Worm (Caenorhabditis elegans) whole organism, late embryonic: ENCODE measurements around the gene Y40C5A.4.
A peak's percentile ranks its signal among the peaks of the same experiment; 100 is the strongest.

Experiments
- K09A11.1 ChIP-seq: sonication (generic microtip); optimal IDR thresholded peaks from 2 replicates; lab custom pipeline; 2017; ENCODE audit warnings: antibody characterized with exemption, mild to moderate bottlenecking, missing genetic modification characterization, missing compliant biosample characterization; ENCODE audit not compliant: insufficient read depth
- Y22D7AL.16 ChIP-seq: sonication (generic microtip); optimal IDR thresholded peaks from 2 replicates; lab custom pipeline; 2016; ENCODE audit warnings: missing genetic modification characterization, missing compliant biosample characterization
- ahr-1 ChIP-seq: sonication (generic microtip); optimal IDR thresholded peaks from 2 replicates; lab custom pipeline; 2016; ENCODE audit warnings: missing genetic modification characterization, missing compliant biosample characterization
- ceh-14 ChIP-seq: sonication (generic microtip); optimal IDR thresholded peaks from 2 replicates; lab custom pipeline; 2016; ENCODE audit warnings: missing genotype, missing genetic modification characterization, missing compliant biosample characterization
- ceh-19 ChIP-seq: fragments of 200-800 bp; sonication (Bioruptor generic); optimal IDR thresholded peaks from 2 replicates; lab custom pipeline; 2018; ENCODE audit warnings: mild to moderate bottlenecking, missing genetic modification characterization, missing compliant biosample characterization
- ceh-2 ChIP-seq: sonication (generic microtip); optimal IDR thresholded peaks from 2 replicates; lab custom pipeline; 2016; ENCODE audit warnings: missing genotype, missing genetic modification characterization, missing compliant biosample characterization
- ceh-22 ChIP-seq: sonication (generic microtip); optimal IDR thresholded peaks from 2 replicates; lab custom pipeline; 2017; ENCODE audit warnings: missing biosample characterization, missing genetic modification characterization
- ceh-31 ChIP-seq: sonication (generic microtip); optimal IDR thresholded peaks from 2 replicates; lab custom pipeline; 2016; ENCODE audit warnings: missing genetic modification characterization, missing compliant biosample characterization
- ceh-34 ChIP-seq: sonication (generic microtip); optimal IDR thresholded peaks from 2 replicates; lab custom pipeline; 2016; ENCODE audit warnings: mild to moderate bottlenecking, missing genetic modification characterization, missing compliant biosample characterization
- ceh-6 ChIP-seq: fragments of 200-800 bp; sonication (Bioruptor generic); optimal IDR thresholded peaks from 2 replicates; lab custom pipeline; 2018; ENCODE audit warnings: mild to moderate bottlenecking, missing genetic modification characterization, missing compliant biosample characterization
- ceh-9 ChIP-seq: sonication (generic microtip); optimal IDR thresholded peaks from 2 replicates; lab custom pipeline; 2016; ENCODE audit warnings: mild to moderate bottlenecking, missing genetic modification characterization, inconsistent platforms, missing compliant biosample characterization
- che-1 ChIP-seq: sonication (generic microtip); optimal IDR thresholded peaks from 2 replicates; lab custom pipeline; 2016; ENCODE audit warnings: mild to moderate bottlenecking, missing genetic modification characterization, missing compliant biosample characterization
- dve-1 ChIP-seq: sonication (generic microtip); optimal IDR thresholded peaks from 2 replicates; lab custom pipeline; 2017; ENCODE audit warnings: antibody characterized with exemption, mild to moderate bottlenecking, missing genetic modification characterization, missing compliant biosample characterization
- elt-2 ChIP-seq: sonication (generic microtip); optimal IDR thresholded peaks from 2 replicates; lab custom pipeline; 2016; ENCODE audit warnings: missing genetic modification reagents, missing genetic modification characterization, missing compliant biosample characterization
- fax-1 ChIP-seq: sonication (generic microtip); optimal IDR thresholded peaks from 2 replicates; lab custom pipeline; 2016; ENCODE audit warnings: missing genotype, missing genetic modification characterization, missing compliant biosample characterization
- hlh-13 ChIP-seq: fragments of 200-800 bp; sonication (Bioruptor generic); optimal IDR thresholded peaks from 2 replicates; lab custom pipeline; 2018; ENCODE audit warnings: mild to moderate bottlenecking, missing genetic modification characterization, missing compliant biosample characterization
- hlh-30 ChIP-seq: sonication (generic microtip); optimal IDR thresholded peaks from 2 replicates; lab custom pipeline; 2017; ENCODE audit warnings: antibody characterized with exemption, missing genetic modification characterization, missing compliant biosample characterization; ENCODE audit not compliant: insufficient read depth
- hlh-6 ChIP-seq: sonication (generic microtip); optimal IDR thresholded peaks from 2 replicates; lab custom pipeline; 2016; ENCODE audit warnings: missing genotype, missing genetic modification characterization, missing compliant biosample characterization
- madf-2 ChIP-seq: sonication (generic microtip); optimal IDR thresholded peaks from 2 replicates; lab custom pipeline; 2017; ENCODE audit warnings: missing genetic modification characterization, missing compliant biosample characterization
- nfya-1 ChIP-seq: sonication (generic microtip); optimal IDR thresholded peaks from 2 replicates; lab custom pipeline; 2017; ENCODE audit warnings: missing genetic modification characterization, mild to moderate bottlenecking, missing compliant biosample characterization, antibody characterized with exemption, moderate library complexity
- nhr-232 ChIP-seq: sonication (generic microtip); optimal IDR thresholded peaks from 2 replicates; lab custom pipeline; 2016; ENCODE audit warnings: missing genetic modification characterization, missing compliant biosample characterization
- npax-4 ChIP-seq: sonication (generic microtip); optimal IDR thresholded peaks from 2 replicates; lab custom pipeline; 2016; ENCODE audit warnings: missing genetic modification characterization, missing compliant biosample characterization
- odd-2 ChIP-seq: sonication (generic microtip); optimal IDR thresholded peaks from 2 replicates; lab custom pipeline; 2017; ENCODE audit warnings: antibody characterized with exemption, mild to moderate bottlenecking, missing genetic modification characterization, missing compliant biosample characterization
- pag-3 ChIP-seq: sonication (generic microtip); optimal IDR thresholded peaks from 2 replicates; lab custom pipeline; 2016; ENCODE audit warnings: missing compliant biosample characterization, missing genetic modification characterization, borderline replicate concordance
- pha-4 ChIP-seq: fragments of 150-350 bp; optimal IDR thresholded peaks from 2 replicates; lab custom pipeline; 2018; ENCODE audit warnings: missing biosample characterization, missing genetic modification reagents, missing genetic modification characterization
- pqm-1 ChIP-seq: sonication (generic microtip); optimal IDR thresholded peaks from 2 replicates; lab custom pipeline; 2016; ENCODE audit warnings: missing genetic modification characterization, missing compliant biosample characterization
- pros-1 ChIP-seq: fragments of 150-350 bp; optimal IDR thresholded peaks from 2 replicates; lab custom pipeline; 2014; ENCODE audit warnings: missing biosample characterization, missing genetic modification reagents, missing genetic modification characterization
- ref-2 ChIP-seq: sonication (generic microtip); optimal IDR thresholded peaks from 2 replicates; lab custom pipeline; 2016; ENCODE audit warnings: missing genetic modification characterization, missing compliant biosample characterization
- rnt-1 ChIP-seq: sonication (generic microtip); optimal IDR thresholded peaks from 2 replicates; lab custom pipeline; 2016; ENCODE audit warnings: missing genetic modification characterization, missing compliant biosample characterization
- sox-4 ChIP-seq: sonication (generic microtip); optimal IDR thresholded peaks from 2 replicates; lab custom pipeline; 2017; ENCODE audit warnings: mild to moderate bottlenecking, missing genetic modification characterization, inconsistent platforms, missing compliant biosample characterization
- tbx-2 ChIP-seq: sonication (generic microtip); optimal IDR thresholded peaks from 2 replicates; lab custom pipeline; 2016; ENCODE audit warnings: missing genetic modification characterization, missing compliant biosample characterization
- tbx-7 ChIP-seq: sonication (generic microtip); optimal IDR thresholded peaks from 2 replicates; lab custom pipeline; 2016; ENCODE audit warnings: missing genotype, missing genetic modification characterization, missing compliant biosample characterization
- ttx-3 ChIP-seq: sonication (generic microtip); optimal IDR thresholded peaks from 2 replicates; lab custom pipeline; 2016; ENCODE audit warnings: missing genetic modification reagents, missing genetic modification characterization, missing compliant biosample characterization
- unc-42 ChIP-seq: sonication (generic microtip); optimal IDR thresholded peaks from 2 replicates; lab custom pipeline; 2016; ENCODE audit warnings: missing genotype, missing genetic modification characterization, missing compliant biosample characterization
- unc-55 ChIP-seq: sonication (generic microtip); optimal IDR thresholded peaks from 2 replicates; lab custom pipeline; 2017; ENCODE audit warnings: missing biosample characterization, missing genetic modification reagents, missing genetic modification characterization

The Y40C5A.4 gene

DNA sequence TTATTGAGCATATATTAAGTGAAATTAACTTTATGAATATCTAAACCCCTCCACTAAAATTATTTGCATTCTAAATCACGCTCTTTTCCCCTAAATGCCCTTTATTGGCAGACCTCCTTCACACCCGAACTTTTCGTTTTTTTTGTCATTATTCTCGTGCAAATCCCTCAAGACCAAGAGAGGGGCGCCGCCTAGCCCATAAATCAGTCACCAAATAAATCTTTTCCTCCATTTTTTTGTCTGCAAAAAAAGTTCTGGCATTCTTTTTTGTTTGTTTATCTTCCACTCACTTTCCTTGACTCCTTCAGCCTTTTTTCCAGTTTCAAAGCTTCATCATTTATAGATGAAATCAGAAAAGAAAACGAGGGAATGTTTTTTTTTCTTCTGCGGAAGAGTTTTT lies 46.0 kb downstream of the Y40C5A.4 start:
- TF ChIP-seq hlh-13 (GFP tag; lab: Kevin White, UChicago) (no peak), K09A11.1 (tag; lab: Kevin White, UChicago) (no peak), nhr-232 (tag; lab: Kevin White, UChicago) (no peak), tbx-2 (tag; lab: Kevin White, UChicago) (no peak), nfya-1 (tag; lab: Kevin White, UChicago) (no peak), ahr-1 (no peak), madf-2 (tag; lab: Kevin White, UChicago) (no peak), tbx-7 (tag; lab: Kevin White, UChicago) (no peak)
- TF ChIP-seq, all 69 proteins: peak for 0

DNA sequence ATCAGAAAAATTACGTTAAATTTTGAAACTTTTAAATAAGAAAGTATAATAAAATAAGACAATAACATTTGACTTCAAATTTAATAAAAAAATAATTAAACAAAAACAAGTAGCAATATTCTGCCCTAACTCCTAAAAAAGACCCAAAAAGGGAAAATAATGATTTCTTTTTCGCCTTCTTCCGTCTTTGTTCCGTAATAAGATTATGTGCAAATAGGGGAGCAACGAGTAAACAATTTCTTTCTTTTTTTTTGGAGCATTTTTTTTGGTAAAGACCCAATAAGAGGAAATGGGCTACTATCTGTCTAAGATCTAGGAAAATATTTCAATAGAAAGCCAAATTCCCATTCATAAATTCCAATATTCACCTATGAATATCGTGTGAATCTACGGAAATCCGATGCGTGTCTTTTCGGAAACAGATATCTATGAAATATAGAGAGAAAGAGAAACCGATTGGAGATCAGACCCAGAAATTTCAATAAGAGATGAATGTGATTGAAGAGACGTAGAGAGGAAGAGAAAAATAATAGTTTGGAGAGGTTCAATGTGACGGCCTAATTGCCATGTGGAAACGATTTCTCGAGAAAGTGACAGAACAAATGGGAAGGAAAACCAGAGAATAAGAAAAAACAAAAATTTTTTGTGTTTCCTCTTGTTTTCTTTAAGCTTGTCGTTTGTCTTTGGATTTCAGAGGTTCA lies 46.9 kb downstream of the Y40C5A.4 start:
- TF ChIP-seq unc-55 (GFP tag; lab: Kevin White, UChicago): peak; percentile 17
- peak; percentile 27 for TF ChIP-seq rnt-1 (tag; lab: Kevin White, UChicago)
- TF ChIP-seq nfya-1 (tag; lab: Kevin White, UChicago): peak; percentile 25
- TF ChIP-seq ceh-19 (GFP tag; lab: Kevin White, UChicago): no peak
- TF ChIP-seq unc-42 (tag; lab: Kevin White, UChicago): peak; percentile 59

DNA sequence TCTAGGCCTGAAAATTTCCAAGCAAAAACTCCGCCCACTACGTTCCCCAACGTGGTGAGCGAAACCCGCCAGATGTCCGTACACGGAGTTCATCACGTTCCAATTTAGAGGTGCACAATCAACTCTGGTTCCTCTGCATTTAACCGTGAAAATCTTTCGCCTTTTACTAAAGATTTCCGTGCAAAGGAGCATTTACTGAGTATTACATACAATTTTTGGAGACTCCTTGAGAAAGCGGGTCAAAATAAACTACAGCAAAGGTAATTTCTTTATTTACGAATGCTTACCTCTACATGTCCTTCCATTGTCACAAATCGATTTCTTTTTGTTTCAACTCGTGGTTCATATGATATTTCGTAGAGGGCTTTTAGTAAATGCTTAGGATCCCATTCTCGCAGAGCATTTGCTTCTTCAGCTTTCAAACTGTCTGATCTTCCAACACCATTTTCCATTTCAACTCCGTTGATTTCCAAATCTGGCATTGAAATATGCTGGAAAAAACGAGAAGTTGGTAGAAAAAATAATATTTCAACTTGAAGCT lies 48.2 kb downstream of the Y40C5A.4 start, which contains the start of gene F42C5.9:
F42C5.9 (minus strand) TSS at position 491 of the 541 bp plus-strand sequence.
- no peak for TF ChIP-seq sox-4 (tag; lab: Kevin White, UChicago)
- no peak for TF ChIP-seq fax-1 (tag; lab: Kevin White, UChicago)
- no peak for TF ChIP-seq madf-2 (tag; lab: Kevin White, UChicago)
- no peak for TF ChIP-seq ceh-19 (GFP tag; lab: Kevin White, UChicago)
- no peak for TF ChIP-seq pqm-1 (tag; lab: Kevin White, UChicago)
- TF ChIP-seq ceh-22: no peak
- TF ChIP-seq ceh-2 (tag; lab: Kevin White, UChicago): no peak
- no peak for TF ChIP-seq ceh-6 (GFP tag; lab: Kevin White, UChicago)
- TF ChIP-seq ceh-9 (tag; lab: Kevin White, UChicago): no peak
- TF ChIP-seq tbx-7 (tag; lab: Kevin White, UChicago): no peak
- no peak for TF ChIP-seq dve-1 (tag; lab: Kevin White, UChicago)
- TF ChIP-seq npax-4 (tag; lab: Kevin White, UChicago): no peak
- TF ChIP-seq pha-4 (tag; lab: Kevin White, UChicago): no peak
- no peak for TF ChIP-seq ttx-3
- no peak for TF ChIP-seq pag-3
- TF ChIP-seq, all 69 proteins: peak for 0

DNA sequence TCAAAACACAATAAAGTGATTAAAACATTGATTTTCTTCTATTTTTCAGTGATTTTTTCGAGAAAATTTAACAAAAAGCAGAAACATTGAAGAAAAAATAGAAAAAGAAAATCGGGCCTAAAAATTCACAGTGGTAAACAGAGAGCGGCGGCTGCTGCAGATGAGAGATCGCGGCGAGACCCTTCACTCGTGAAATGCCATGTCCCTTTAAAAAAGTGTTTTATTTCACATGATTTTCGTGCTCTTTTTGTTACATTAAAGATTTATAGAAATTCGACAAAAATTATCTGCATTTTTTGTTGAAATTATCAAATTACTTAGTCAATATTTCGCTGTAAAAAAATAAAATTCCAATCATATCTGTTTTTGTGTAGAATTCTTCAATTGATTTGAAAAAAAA lies 50.9 kb downstream of the Y40C5A.4 start:
- TF ChIP-seq dve-1 (tag; lab: Kevin White, UChicago) (peak; percentile 8), unc-55 (GFP tag; lab: Kevin White, UChicago) (peak; percentile 1), pros-1 (no peak), ceh-34 (tag; lab: Kevin White, UChicago) (peak; percentile 65), hlh-13 (GFP tag; lab: Kevin White, UChicago) (no peak), hlh-30 (tag; lab: Kevin White, UChicago) (peak; percentile 3), ceh-31 (tag; lab: Kevin White, UChicago) (peak; percentile 19), nfya-1 (tag; lab: Kevin White, UChicago) (peak; percentile 39), tbx-2 (tag; lab: Kevin White, UChicago) (peak; percentile 19)

DNA sequence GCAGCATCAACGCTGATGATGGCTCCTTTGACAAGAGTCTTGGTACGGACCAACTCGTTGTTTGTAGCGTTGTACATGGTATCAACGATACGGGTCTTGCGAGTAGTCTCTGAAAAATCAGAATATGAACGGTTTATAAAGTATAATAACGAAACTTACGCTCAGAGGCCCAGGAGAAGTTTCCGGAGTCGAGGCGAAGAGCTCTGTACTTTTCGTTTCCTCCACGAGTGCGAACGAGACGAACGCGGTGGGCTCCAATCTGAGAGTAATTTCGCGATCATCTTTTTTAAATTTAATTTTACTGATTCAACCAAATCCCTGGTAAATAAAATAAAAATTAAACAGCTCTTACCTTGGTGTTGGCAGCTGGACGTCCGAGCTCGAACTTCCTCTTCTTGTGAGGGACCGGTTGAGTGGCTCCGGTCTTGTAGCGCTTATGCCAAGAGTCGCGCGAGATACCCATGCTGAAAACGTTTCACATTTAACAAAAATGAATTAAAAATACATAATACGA lies 51.5 kb downstream of the Y40C5A.4 start, which contains the start of gene rps-8:
rps-8 (minus strand) TSS at position 464 of the 514 bp plus-strand sequence.
- no peak for TF ChIP-seq ceh-14 (tag; lab: Kevin White, UChicago)
- TF ChIP-seq ref-2 (tag; lab: Kevin White, UChicago): no peak
- no peak for TF ChIP-seq Y22D7AL.16 (tag; lab: Kevin White, UChicago)
- TF ChIP-seq unc-55 (GFP tag; lab: Kevin White, UChicago): no peak
- no peak for TF ChIP-seq odd-2 (tag; lab: Kevin White, UChicago)
- no peak for TF ChIP-seq che-1 (tag; lab: Kevin White, UChicago)
- TF ChIP-seq elt-2 (tag; lab: Kevin White, UChicago): no peak
- no peak for TF ChIP-seq hlh-6 (tag; lab: Kevin White, UChicago)
